Fruit fly (Drosophila melanogaster): ENCODE measurements around the gene Ir10a.

DNA sequence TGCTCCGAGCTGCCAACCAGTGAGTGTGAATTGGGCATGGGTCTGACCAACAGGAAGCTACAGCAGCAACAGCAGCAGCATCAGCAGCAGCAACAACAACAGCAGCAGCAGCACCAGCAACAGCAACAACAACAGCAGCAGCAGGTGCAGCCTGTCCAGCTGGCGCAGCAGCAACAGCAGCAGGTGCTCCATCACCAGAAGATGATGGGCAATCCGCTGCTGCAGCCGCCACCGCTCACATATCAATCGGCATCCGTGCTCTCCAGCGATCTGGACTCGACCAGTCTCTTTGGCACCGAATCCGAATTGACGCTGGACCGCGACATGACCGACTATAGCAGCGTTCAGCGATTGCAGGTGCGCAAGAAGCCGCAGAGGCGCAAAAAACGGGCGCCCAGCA is 45.6 kb upstream of the Ir10a start:
- no peak for TF ChIP-seq Snoo (tag; optimal IDR thresholded peaks at IDR 0.05)
- no peak for TF ChIP-seq CG10348 (GFP tag; IDR thresholded peaks at IDR 0.05)
- TF ChIP-seq Pif1A (GFP tag; optimal IDR thresholded peaks at IDR 0.05): no peak
- no peak for TF ChIP-seq CG32121 (GFP tag; IDR thresholded peaks at IDR 0.05)
- no peak for TF ChIP-seq rn (GFP tag; IDR thresholded peaks at IDR 0.05)

Measured in whole organism, pupa.